Fruit fly (Drosophila melanogaster): ENCODE results near the gene CG11710.
A peak's percentile ranks its signal among the peaks of the same experiment; 100 is the strongest.
"Not testable (repeated sequence)": the region's sequence is repeated elsewhere in the genome, so short reads cannot be mapped to it uniquely, and the experiment has no call there.

Gene CG11710

DNA sequence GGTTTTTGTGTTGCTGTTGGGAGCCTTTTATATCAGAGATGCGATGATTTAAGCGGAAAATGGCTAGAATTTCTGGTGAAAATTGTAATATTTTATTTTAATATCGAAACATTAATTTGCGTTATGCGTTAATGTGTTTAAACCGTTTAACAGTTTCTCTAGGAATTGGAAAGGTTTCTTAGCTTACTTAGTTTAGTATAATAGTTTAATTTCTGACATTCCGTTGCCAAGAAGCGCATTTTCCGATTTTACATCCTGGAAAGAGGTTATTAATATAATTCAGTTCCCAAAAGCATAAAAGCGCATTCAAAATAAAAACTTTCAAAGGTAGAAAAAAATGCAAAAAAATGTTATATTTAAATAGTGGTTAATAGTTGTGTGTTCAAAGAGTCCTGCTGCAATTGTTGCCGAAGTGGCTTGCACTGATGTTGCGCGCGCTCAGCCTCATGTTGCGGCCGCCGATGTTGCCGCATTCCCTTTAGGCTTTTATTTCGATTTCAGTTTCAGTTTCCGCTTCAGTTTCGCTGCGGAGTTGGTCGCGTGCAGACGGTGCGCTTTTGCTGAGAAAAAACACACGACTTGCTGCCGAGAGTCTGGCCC is 19.5 kb upstream of the CG11710 start, which contains the start of gene tbc:
TSS of gene tbc (plus strand) at position 504 of the 600 bp plus-strand sequence.
- no peak for TF ChIP-seq OdsH (GFP tag; optimal IDR thresholded peaks at IDR 0.05)
- no peak for TF ChIP-seq Eip93F (GFP tag; optimal IDR thresholded peaks at IDR 0.05)
- TF ChIP-seq eg (GFP tag; IDR thresholded peaks at IDR 0.05): no peak
- TF ChIP-seq cyc (GFP tag; optimal IDR thresholded peaks at IDR 0.05): no peak
- TF ChIP-seq Hr39 (GFP tag; optimal IDR thresholded peaks at IDR 0.05): no peak
- no peak for TF ChIP-seq spab (GFP tag; optimal IDR thresholded peaks at IDR 0.05)
- TF ChIP-seq CG6808 (GFP tag; optimal IDR thresholded peaks at IDR 0.05): no peak
- no peak for TF ChIP-seq ss (GFP tag; optimal IDR thresholded peaks at IDR 0.05)
- TF ChIP-seq lz (GFP tag; optimal IDR thresholded peaks at IDR 0.05): no peak
- TF ChIP-seq CG31627 (GFP tag; optimal IDR thresholded peaks at IDR 0.05): no peak
- TF ChIP-seq svp (GFP tag): no peak
- no peak for TF ChIP-seq Eip75B (GFP tag; optimal IDR thresholded peaks at IDR 0.05)
- TF ChIP-seq salr (GFP tag; optimal IDR thresholded peaks at IDR 0.05): no peak
- TF ChIP-seq net (GFP tag; optimal IDR thresholded peaks at IDR 0.05): no peak

- TF ChIP-seq CG32006 (GFP tag; optimal IDR thresholded peaks at IDR 0.05) (peak; percentile 54), CG6808 (GFP tag; optimal IDR thresholded peaks at IDR 0.05) (peak; percentile 18), CG10669 (GFP tag; optimal IDR thresholded peaks at IDR 0.05) (peak; percentile 18), CG4318 (GFP tag; optimal IDR thresholded peaks at IDR 0.05) (peak; percentile 9), topi (GFP tag; optimal IDR thresholded peaks at IDR 0.05) (peak; percentile 0), Hr4 (GFP tag; optimal IDR thresholded peaks at IDR 0.05) (peak; percentile 8), dac (GFP tag; optimal IDR thresholded peaks at IDR 0.05) (no peak), ss (GFP tag; optimal IDR thresholded peaks at IDR 0.05) (peak in 1 of 2 experiments; percentile 3), CG8632 (GFP tag; optimal IDR thresholded peaks at IDR 0.05) (no peak), lz (GFP tag; optimal IDR thresholded peaks at IDR 0.05) (no peak), CG9139 (GFP tag; optimal IDR thresholded peaks at IDR 0.05) (no peak), Eip78C (GFP tag) (peak; percentile 26), cyc (GFP tag; optimal IDR thresholded peaks at IDR 0.05) (no peak)
Measured at dm6 chrX:20447865-20448584, 18.6 kb upstream of the CG11710 start.

- TF ChIP-seq CG6163 (GFP tag; IDR thresholded peaks at IDR 0.05); Ets96B (tag; optimal IDR thresholded peaks at IDR 0.05); Sox14 (GFP tag; optimal IDR thresholded peaks at IDR 0.05): not testable (repeated sequence)
Measured at dm6 chrX:20446071-20446470, 16.6 kb upstream of the CG11710 start, which contains the start of gene CG42578. Gene CG42578, plus strand, starts transcription at chrX:20446371.

DNA sequence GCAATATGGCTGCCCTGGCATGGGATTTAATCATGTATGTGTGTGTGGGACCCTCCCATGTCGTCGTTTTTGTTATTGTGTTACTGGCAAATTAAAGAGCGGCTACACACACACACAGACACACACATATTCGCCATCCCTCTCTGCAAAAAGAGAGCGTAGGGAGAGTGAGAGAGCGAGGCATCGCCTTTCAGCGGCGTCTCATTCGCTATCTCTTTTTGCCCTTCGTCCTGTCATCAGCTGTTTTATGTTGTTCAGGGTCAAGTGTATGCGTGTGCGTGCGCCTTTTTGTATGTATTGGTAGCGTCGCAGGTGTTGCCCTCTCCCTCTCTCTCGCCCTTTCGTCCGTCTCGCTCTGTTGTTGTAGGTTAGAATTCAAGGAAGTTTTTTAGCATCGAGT is 7.4 kb upstream of the CG11710 start:
- no peak for TF ChIP-seq CG8632 (GFP tag; optimal IDR thresholded peaks at IDR 0.05)
- no peak for TF ChIP-seq fd85E (GFP tag; optimal IDR thresholded peaks at IDR 0.05)
- TF ChIP-seq dsx (GFP tag; optimal IDR thresholded peaks at IDR 0.05; ENCODE audit: poor library complexity, severe bottlenecking): no peak
- no peak for TF ChIP-seq fkh (GFP tag; optimal IDR thresholded peaks at IDR 0.05)
- TF ChIP-seq acj6 (GFP tag; optimal IDR thresholded peaks at IDR 0.05): no peak
- no peak for TF ChIP-seq CG11762 (GFP tag; optimal IDR thresholded peaks at IDR 0.05; ENCODE audit: insufficient read depth)
- no peak for TF ChIP-seq Hr39 (GFP tag; optimal IDR thresholded peaks at IDR 0.05)
- TF ChIP-seq CG31627 (GFP tag; optimal IDR thresholded peaks at IDR 0.05): no peak

dm6 chrX:20434534-20434933 is 5.1 kb upstream of the CG11710 start:
- peak; percentile 59 for TF ChIP-seq Eip78C (GFP tag)
- TF ChIP-seq CG34406 (GFP tag; optimal IDR thresholded peaks at IDR 0.05): no peak
- TF ChIP-seq Hr38 (GFP tag; optimal IDR thresholded peaks at IDR 0.05): no peak
